Worm (Caenorhabditis elegans) whole organism, young adult: ENCODE data around the gene Y77E11A.23.

Experiments
- B0035.1 ChIP-seq: sonication (generic microtip); optimal IDR thresholded peaks from 2 replicates; lab custom pipeline; 2016; ENCODE audit warnings: missing genetic modification characterization, mild to moderate bottlenecking, missing compliant biosample characterization, missing genotype, missing genetic modification reagents
- aptf-2 ChIP-seq: fragments of 200-800 bp; sonication (Bioruptor generic); conservative IDR thresholded peaks from 2 replicates; pipeline ENCODE4 v1.3.6; 2022; ENCODE audit warnings: missing genetic modification reagents, missing genetic modification characterization, missing compliant biosample characterization
- ceh-27 ChIP-seq: fragments of 200-800 bp; sonication (Bioruptor generic); optimal IDR thresholded peaks from 2 replicates; lab custom pipeline; 2018; ENCODE audit warnings: mild to moderate bottlenecking, missing genetic modification characterization, moderate library complexity, missing compliant biosample characterization
- dox-1 ChIP-seq: fragments of 200-800 bp; sonication (Bioruptor generic); IDR thresholded peaks from 2 replicates; pipeline ENCODE4 v1.3.6; 2022; ENCODE audit warnings: missing genetic modification reagents, missing genetic modification characterization, missing compliant biosample characterization
- dpl-1 ChIP-seq: fragments of 150-350 bp; optimal IDR thresholded peaks from 2 replicates; lab custom pipeline; 2014; ENCODE audit warnings: missing biosample characterization, missing genetic modification reagents, missing genetic modification characterization
- efl-1 ChIP-seq: fragments of 150-350 bp; optimal IDR thresholded peaks from 2 replicates; lab custom pipeline; 2014; ENCODE audit warnings: missing biosample characterization, missing genetic modification reagents, missing genetic modification characterization
- gei-17 ChIP-seq: fragments of 200-800 bp; sonication (Bioruptor generic); optimal IDR thresholded peaks from 2 replicates; lab custom pipeline; 2018; ENCODE audit warnings: mild to moderate bottlenecking, missing genetic modification characterization, missing compliant biosample characterization
- mxl-1 ChIP-seq: sonication (generic microtip); optimal IDR thresholded peaks from 2 replicates; lab custom pipeline; 2016; ENCODE audit warnings: missing genetic modification characterization, missing compliant biosample characterization
- snpc-4 ChIP-seq, 5 experiments: fragments of 150-350 bp in 1 of 5; sonication (generic microtip) in 4 of 5; optimal IDR thresholded peaks; 2 replicates each; lab custom pipeline; 2014 to 2018; ENCODE audit warnings: missing genetic modification characterization in 5 of 5, missing biosample characterization in 3 of 5, antibody characterized with exemption in 2 of 5, mild to moderate bottlenecking in 2 of 5, missing compliant biosample characterization in 2 of 5, missing genotype in 2 of 5, moderate library complexity in 2 of 5, missing genetic modification reagents in 1 of 5
- tlf-1 ChIP-seq: fragments of 200-800 bp; sonication (Bioruptor generic); optimal IDR thresholded peaks from 2 replicates; lab custom pipeline; 2018; ENCODE audit warnings: mild to moderate bottlenecking, missing genetic modification characterization, missing compliant biosample characterization
- unc-62 ChIP-seq: fragments of 150-350 bp; optimal IDR thresholded peaks from 2 replicates; lab custom pipeline; 2014; ENCODE audit warnings: missing biosample characterization, missing genetic modification reagents, missing genetic modification characterization

DNA sequence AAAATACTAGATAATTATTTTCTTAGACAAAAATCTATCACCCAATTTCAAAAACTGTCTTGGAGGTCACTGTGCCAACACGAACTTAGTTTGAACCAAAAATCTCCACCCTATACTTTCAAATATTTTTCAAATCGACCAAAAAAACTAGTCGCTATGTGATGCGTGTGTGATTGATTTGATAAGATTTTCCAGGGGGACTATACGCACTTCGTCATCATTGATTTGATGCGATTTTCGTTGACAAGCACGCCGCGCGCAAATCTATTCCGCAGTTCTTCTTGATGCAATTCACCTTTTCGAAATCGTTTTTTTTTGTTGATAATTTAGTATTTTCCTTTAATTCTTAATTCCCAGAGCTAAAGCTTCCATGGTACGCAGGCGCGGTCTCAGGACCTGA is 23.3 kb upstream of the Y77E11A.23 start:
- TF ChIP-seq dox-1 (GFP tag; lab: Robert Waterston, UW) (no peak), snpc-4 (GFP tag; optimal IDR thresholded peaks at IDR 0.05; lab: Kevin White, UChicago) (no peak), snpc-4 (tag; optimal IDR thresholded peaks at IDR 0.05; lab: Kevin White, UChicago) (no peak), gei-17 (GFP tag; lab: Kevin White, UChicago) (no peak), aptf-2 (no peak), dpl-1 (GFP tag; lab: Kevin White, UChicago) (no peak), unc-62 (no peak), ceh-27 (GFP tag; lab: Kevin White, UChicago) (no peak), tlf-1 (GFP tag; lab: Kevin White, UChicago) (no peak), efl-1 (no peak), B0035.1 (tag; lab: Kevin White, UChicago) (no peak), mxl-1 (tag; lab: Kevin White, UChicago) (no peak)
